Fruit fly (Drosophila melanogaster): ENCODE measurements around the gene grp.

Gene grp

DNA sequence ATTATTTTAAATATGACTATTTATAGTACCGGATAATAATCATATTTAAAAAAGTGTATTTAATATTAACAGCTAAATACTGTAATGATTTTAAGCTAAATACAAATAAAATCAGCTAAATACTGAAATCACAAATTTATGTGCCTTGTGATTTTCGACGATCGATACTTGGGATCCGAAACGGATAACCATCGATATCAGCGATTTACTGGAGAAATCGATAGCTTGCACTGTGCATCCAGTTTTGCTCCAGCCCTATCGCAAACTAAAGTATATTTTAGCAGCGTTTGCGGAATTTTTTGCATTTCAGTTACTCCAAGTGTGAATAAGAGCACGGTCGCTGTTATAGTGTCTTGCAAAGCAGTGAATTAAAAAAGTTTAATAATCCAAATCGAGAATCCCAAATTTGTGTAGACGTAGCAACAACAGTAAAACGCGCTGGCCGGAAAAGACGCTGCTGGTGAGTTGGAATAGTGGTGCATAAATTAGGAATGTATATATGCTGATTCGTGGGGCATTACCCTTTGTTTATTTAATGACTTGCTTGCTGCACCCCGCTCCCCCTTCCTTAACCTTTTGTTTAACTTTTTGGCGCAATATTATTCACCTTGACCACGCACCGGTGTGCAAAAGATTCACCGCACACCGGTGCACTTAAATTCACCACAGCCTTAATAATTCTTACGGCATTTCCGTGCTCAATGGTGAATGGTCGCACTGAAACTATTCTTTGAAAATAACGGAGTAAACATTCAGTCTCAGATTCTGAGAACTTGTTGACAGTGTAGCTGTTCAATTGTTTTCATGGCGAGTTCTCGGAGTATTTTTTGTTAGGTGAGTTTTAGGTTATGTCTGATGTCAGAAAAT lies at the start of gene grp, which contains the start of gene squ:
TSS of gene grp (plus strand) at position 238 of the 867 bp plus-strand sequence.
TSS of gene squ (plus strand) at position 238 of the 867 bp plus-strand sequence.
- TF ChIP-seq ato (GFP tag; IDR thresholded peaks at IDR 0.05; ENCODE audit: partially characterized antibody) (peak; percentile 96), sima (GFP tag; optimal IDR thresholded peaks at IDR 0.05) (no peak), phol (tag; optimal IDR thresholded peaks at IDR 0.05) (peak; percentile 31), CG17568 (GFP tag; optimal IDR thresholded peaks at IDR 0.05) (peak; percentile 35), jumu (GFP tag; optimal IDR thresholded peaks at IDR 0.05) (peak; percentile 26), Dip3 (GFP tag; optimal IDR thresholded peaks at IDR 0.05) (no peak), HLHmδ (GFP tag; optimal IDR thresholded peaks at IDR 0.05) (no peak), ftz-f1 (GFP tag; optimal IDR thresholded peaks at IDR 0.05) (no peak), MBD-R2 (GFP tag; IDR thresholded peaks at IDR 0.05) (no peak; the same call in none of the 2 replicates), btn (GFP tag; optimal IDR thresholded peaks at IDR 0.05) (no peak), HLH54F (GFP tag; optimal IDR thresholded peaks at IDR 0.05) (peak; percentile 37), CG8290 (GFP tag; optimal IDR thresholded peaks at IDR 0.05) (peak; percentile 20), CG8290 (tag; optimal IDR thresholded peaks at IDR 0.05) (peak; percentile 34 to 65), pzg (GFP tag; optimal IDR thresholded peaks at IDR 0.05) (peak; percentile 71), CG3163 (GFP tag; optimal IDR thresholded peaks at IDR 0.05) (no peak), Dbx (GFP tag; IDR thresholded peaks at IDR 0.05) (peak; percentile 16; the same call in 1 of the 3 replicates), MTF-1 (GFP tag; optimal IDR thresholded peaks at IDR 0.05; ENCODE audit: borderline replicate concordance) (peak; percentile 48), stwl (tag; optimal IDR thresholded peaks at IDR 0.05) (peak; percentile 76), Chrac-16 (GFP tag; optimal IDR thresholded peaks at IDR 0.05) (no peak), CG34224 (GFP tag; IDR thresholded peaks at IDR 0.05; ENCODE audit: partially characterized antibody) (peak; percentile 92), psq (GFP tag; optimal IDR thresholded peaks at IDR 0.05) (no peak), pros (GFP tag; optimal IDR thresholded peaks at IDR 0.05) (peak; percentile 39), CG14860 (GFP tag; IDR thresholded peaks at IDR 0.05; ENCODE audit: partially characterized antibody) (peak; percentile 97), eyg (GFP tag; optimal IDR thresholded peaks at IDR 0.05) (no peak), CG7745 (tag; optimal IDR thresholded peaks at IDR 0.05) (peak; percentile 61), sob (GFP tag; IDR thresholded peaks at IDR 0.05) (no peak), Fer2 (tag; optimal IDR thresholded peaks at IDR 0.05) (no peak), hbn (GFP tag; IDR thresholded peaks at IDR 0.05; ENCODE audit: partially characterized antibody) (peak; percentile 86), CG7963 (GFP tag; IDR thresholded peaks at IDR 0.05; ENCODE audit: partially characterized antibody) (peak; percentile 98), E2f1 (GFP tag; IDR thresholded peaks at IDR 0.05) (peak; percentile 39; the same call in 1 of the 2 replicates), CG10147 (GFP tag; optimal IDR thresholded peaks at IDR 0.05) (no peak), CG11247 (GFP tag; IDR thresholded peaks at IDR 0.05) (no peak), CG14441 (GFP tag; IDR thresholded peaks at IDR 0.05) (no peak), CG12659 (GFP tag; optimal IDR thresholded peaks at IDR 0.05) (peak; percentile 58), sna (GFP tag; IDR thresholded peaks at IDR 0.05; ENCODE audit: partially characterized antibody) (peak; percentile 91), CG32767 (GFP tag; IDR thresholded peaks at IDR 0.05) (no peak), lov (optimal IDR thresholded peaks at IDR 0.05) (no peak), lov (GFP tag; IDR thresholded peaks at IDR 0.05) (no peak), CG3281 (GFP tag; optimal IDR thresholded peaks at IDR 0.05) (no peak), Opbp (GFP tag; IDR thresholded peaks at IDR 0.05; ENCODE audit: partially characterized antibody) (peak; percentile 96), fd102C (GFP tag; optimal IDR thresholded peaks at IDR 0.05) (no peak), gt (GFP tag; IDR thresholded peaks at IDR 0.05) (no peak), chinmo (GFP tag; IDR thresholded peaks at IDR 0.05; ENCODE audit: partially characterized antibody) (peak; percentile 92), abd-A (tag; optimal IDR thresholded peaks at IDR 0.05) (no peak), ac (GFP tag; optimal IDR thresholded peaks at IDR 0.05) (no peak), gem (tag; optimal IDR thresholded peaks at IDR 0.05) (peak; percentile 5), CG10654 (GFP tag; optimal IDR thresholded peaks at IDR 0.05) (peak; percentile 5), croc (GFP tag; conservative IDR thresholded peaks at IDR 0.05) (no peak)
